Worm (Caenorhabditis elegans) whole organism, early embryonic: Measurements from ENCODE around the gene C15C8.5.

Experiments used
- aly-1 ChIP-seq: sonication (generic microtip); optimal IDR thresholded peaks from 2 replicates; lab custom pipeline; 2016; ENCODE audit warnings: missing genetic modification characterization, missing compliant biosample characterization
- ama-1 ChIP-seq: fragments of 150-350 bp; optimal IDR thresholded peaks from 2 replicates; lab custom pipeline; 2014
- ceh-36 ChIP-seq: sonication (generic microtip); optimal IDR thresholded peaks from 2 replicates; lab custom pipeline; 2016; ENCODE audit warnings: missing genetic modification characterization, inconsistent platforms, missing compliant biosample characterization
- flt-1 ChIP-seq: fragments of 200-800 bp; sonication (Bioruptor generic); IDR thresholded peaks from 2 replicates; pipeline ENCODE4 v1.3.6; 2022; ENCODE audit warnings: missing genetic modification characterization, missing compliant biosample characterization
- pes-1 ChIP-seq: fragments of 200-800 bp; sonication (Bioruptor generic); IDR thresholded peaks from 2 replicates; pipeline ENCODE4 v1.3.6; 2022; ENCODE audit warnings: missing genetic modification reagents, missing genetic modification characterization, missing compliant biosample characterization
- tbx-11 ChIP-seq: fragments of 200-800 bp; sonication (Bioruptor generic); IDR thresholded peaks from 2 replicates; pipeline ENCODE4 v1.3.6; 2022; ENCODE audit warnings: missing genetic modification characterization, missing compliant biosample characterization

DNA sequence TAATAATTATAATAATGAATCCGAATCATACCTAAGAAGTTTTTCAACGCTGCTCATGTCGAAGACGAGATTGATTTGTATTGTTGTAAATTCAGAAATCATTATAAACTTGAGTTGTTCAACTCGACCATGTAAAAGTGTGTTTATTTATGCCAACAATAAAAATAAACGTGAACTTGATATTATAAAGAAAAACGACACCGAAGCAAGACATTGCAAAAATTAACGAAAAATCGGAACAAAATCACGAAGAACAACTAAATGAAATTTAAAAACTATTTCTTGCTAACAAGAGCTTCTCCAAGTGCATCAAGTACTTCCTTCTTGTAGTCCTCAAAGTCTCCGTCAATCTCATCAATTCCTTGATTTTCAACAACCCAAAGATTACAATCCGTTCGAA is 13.1 kb downstream of the C15C8.5 start, which contains the start of gene F18E2.15:
- TF ChIP-seq pes-1 (GFP tag; lab: Robert Waterston, UW) (no peak), ama-1 (lab: Kevin White, UChicago) (no peak), flt-1 (GFP tag; lab: Robert Waterston, UW) (no peak), tbx-11 (GFP tag; lab: Robert Waterston, UW) (no peak), aly-1 (tag; lab: Kevin White, UChicago) (no peak), ceh-36 (tag; lab: Kevin White, UChicago) (no peak)
